Worm (Caenorhabditis elegans) whole organism, L3 larva: ENCODE data around the gene Y46G5A.36.
A peak's percentile ranks its signal among the peaks of the same experiment; 100 is the strongest.

Source experiments
- R02D3.7 ChIP-seq: fragments of 150-350 bp; optimal IDR thresholded peaks from 2 replicates; lab custom pipeline; 2014; ENCODE audit warnings: missing biosample characterization, missing genetic modification characterization
- ZK546.5 ChIP-seq: sonication (generic microtip); optimal IDR thresholded peaks from 2 replicates; lab custom pipeline; 2017; ENCODE audit warnings: missing biosample characterization, missing genetic modification characterization
- aly-2 ChIP-seq: fragments of 150-350 bp; optimal IDR thresholded peaks from 2 replicates; lab custom pipeline; 2014; ENCODE audit warnings: missing biosample characterization, missing genetic modification characterization
- ama-1 ChIP-seq: fragments of 150-350 bp; optimal IDR thresholded peaks from 2 replicates; lab custom pipeline; 2018
- ceh-16 ChIP-seq: sonication (generic microtip); optimal IDR thresholded peaks from 2 replicates; lab custom pipeline; 2017; ENCODE audit warnings: missing biosample characterization, missing genetic modification characterization
- ceh-28 ChIP-seq: fragments of 150-350 bp; optimal IDR thresholded peaks from 2 replicates; lab custom pipeline; 2014; ENCODE audit warnings: missing biosample characterization, missing genetic modification reagents, missing genetic modification characterization
- ceh-82 ChIP-seq: fragments of 150-350 bp; optimal IDR thresholded peaks from 2 replicates; lab custom pipeline; 2014; ENCODE audit warnings: missing biosample characterization, missing genetic modification characterization
- ceh-9 ChIP-seq: sonication (generic microtip); optimal IDR thresholded peaks from 2 replicates; lab custom pipeline; 2018; ENCODE audit warnings: missing biosample characterization, missing genetic modification characterization
- daf-12 ChIP-seq: fragments of 150-350 bp; optimal IDR thresholded peaks from 2 replicates; lab custom pipeline; 2014; ENCODE audit warnings: missing biosample characterization, missing genetic modification reagents, missing genetic modification characterization
- egl-27 ChIP-seq: sonication (generic microtip); optimal IDR thresholded peaks from 4 replicates; lab custom pipeline; 2017; ENCODE audit warnings: missing biosample characterization, missing genetic modification reagents, missing genetic modification characterization
- egl-5 ChIP-seq: fragments of 150-350 bp; optimal IDR thresholded peaks from 2 replicates; lab custom pipeline; 2017; ENCODE audit warnings: missing biosample characterization, missing genetic modification reagents, missing genetic modification characterization, inconsistent platforms
- elt-1 ChIP-seq: fragments of 150-350 bp; optimal IDR thresholded peaks from 2 replicates; lab custom pipeline; 2014; ENCODE audit warnings: missing biosample characterization, missing genetic modification characterization
- elt-2 ChIP-seq: sonication (generic microtip); optimal IDR thresholded peaks from 2 replicates; lab custom pipeline; 2016; ENCODE audit warnings: missing genetic modification reagents, mild to moderate bottlenecking, missing genetic modification characterization, missing compliant biosample characterization
- elt-3 ChIP-seq, 3 experiments: fragments of 150-350 bp in 1 of 3; sonication (generic microtip) in 2 of 3; optimal IDR thresholded peaks; 2 replicates in 2 of 3; 4 replicates in 1 of 3; lab custom pipeline; 2014 to 2017; ENCODE audit warnings: missing biosample characterization in 3 of 3, missing genetic modification characterization in 3 of 3
- eor-1 ChIP-seq, 2 experiments: fragments of 150-350 bp; optimal IDR thresholded peaks; 2 replicates each; lab custom pipeline; 2014 to 2018; ENCODE audit warnings: missing biosample characterization in 2 of 2, missing genetic modification characterization in 2 of 2
- fkh-10 ChIP-seq: sonication (generic microtip); optimal IDR thresholded peaks from 2 replicates; lab custom pipeline; 2017; ENCODE audit warnings: missing biosample characterization, missing genetic modification reagents, missing genetic modification characterization
- fkh-2 ChIP-seq: fragments of 150-350 bp; optimal IDR thresholded peaks from 2 replicates; lab custom pipeline; 2014; ENCODE audit warnings: missing biosample characterization, missing genetic modification reagents, missing genetic modification characterization
- fos-1 ChIP-seq: fragments of 150-350 bp; optimal IDR thresholded peaks from 2 replicates; lab custom pipeline; 2014; ENCODE audit warnings: missing biosample characterization, missing genetic modification characterization
- hmg-11 ChIP-seq: sonication (generic microtip); optimal IDR thresholded peaks from 2 replicates; lab custom pipeline; 2016; ENCODE audit warnings: missing genetic modification characterization, missing compliant biosample characterization
- jun-1 ChIP-seq: fragments of 150-350 bp; optimal IDR thresholded peaks from 2 replicates; lab custom pipeline; 2014; ENCODE audit warnings: missing biosample characterization, missing genetic modification reagents, missing genetic modification characterization
- lin-15B ChIP-seq: fragments of 150-350 bp; optimal IDR thresholded peaks from 2 replicates; lab custom pipeline; 2014; ENCODE audit warnings: missing biosample characterization, missing genetic modification characterization
- lin-39 ChIP-seq: fragments of 150-350 bp; optimal IDR thresholded peaks from 2 replicates; lab custom pipeline; 2018; ENCODE audit warnings: missing biosample characterization, missing genetic modification reagents, missing genetic modification characterization
- lsy-12 ChIP-seq: sonication (generic microtip); optimal IDR thresholded peaks from 2 replicates; lab custom pipeline; 2016; ENCODE audit warnings: mild to moderate bottlenecking, missing genetic modification characterization, missing compliant biosample characterization
- mdl-1 ChIP-seq: fragments of 150-350 bp; optimal IDR thresholded peaks from 2 replicates; lab custom pipeline; 2014; ENCODE audit warnings: missing biosample characterization, missing genetic modification characterization
- mml-1 ChIP-seq: fragments of 150-350 bp; sonication (generic microtip); optimal IDR thresholded peaks from 3 replicates; lab custom pipeline; 2014; ENCODE audit warnings: missing biosample characterization, missing genetic modification characterization
- nfya-1 ChIP-seq: sonication (generic microtip); optimal IDR thresholded peaks from 2 replicates; lab custom pipeline; 2017; ENCODE audit warnings: missing genetic modification characterization, mild to moderate bottlenecking, missing compliant biosample characterization, antibody characterized with exemption, moderate library complexity; ENCODE audit not compliant: insufficient read depth
- nhr-11 ChIP-seq: fragments of 150-350 bp; optimal IDR thresholded peaks from 2 replicates; lab custom pipeline; 2014; ENCODE audit warnings: missing biosample characterization, missing genetic modification characterization
- nhr-12 ChIP-seq: fragments of 150-350 bp; optimal IDR thresholded peaks from 2 replicates; lab custom pipeline; 2014; ENCODE audit warnings: missing biosample characterization, missing genetic modification characterization
- nhr-23 ChIP-seq: fragments of 150-350 bp; optimal IDR thresholded peaks from 2 replicates; lab custom pipeline; 2014; ENCODE audit warnings: missing biosample characterization, missing genetic modification reagents, missing genetic modification characterization
- nhr-237 ChIP-seq: fragments of 150-350 bp; optimal IDR thresholded peaks from 2 replicates; lab custom pipeline; 2014; ENCODE audit warnings: missing biosample characterization, missing genetic modification characterization
- nhr-25 ChIP-seq: sonication (generic microtip); optimal IDR thresholded peaks from 2 replicates; lab custom pipeline; 2017; ENCODE audit warnings: missing biosample characterization, missing genetic modification characterization
- nhr-28 ChIP-seq: fragments of 150-350 bp; optimal IDR thresholded peaks from 2 replicates; lab custom pipeline; 2014; ENCODE audit warnings: missing biosample characterization, missing genetic modification characterization
- nhr-43 ChIP-seq: sonication (generic microtip); optimal IDR thresholded peaks from 2 replicates; lab custom pipeline; 2016; ENCODE audit warnings: mild to moderate bottlenecking, missing genetic modification characterization, missing compliant biosample characterization; ENCODE audit not compliant: poor library complexity, severe bottlenecking
- nhr-67 ChIP-seq: fragments of 150-350 bp; optimal IDR thresholded peaks from 2 replicates; lab custom pipeline; 2014; ENCODE audit warnings: missing biosample characterization, missing genetic modification characterization
- nhr-76 ChIP-seq: fragments of 150-350 bp; sonication (generic microtip); optimal IDR thresholded peaks from 5 replicates; lab custom pipeline; 2014; ENCODE audit warnings: missing biosample characterization, missing genetic modification characterization
- nhr-77 ChIP-seq: fragments of 150-350 bp; optimal IDR thresholded peaks from 2 replicates; lab custom pipeline; 2014; ENCODE audit warnings: missing biosample characterization, missing genetic modification characterization
- pha-4 ChIP-seq: fragments of 150-350 bp; optimal IDR thresholded peaks from 2 replicates; lab custom pipeline; 2014; ENCODE audit warnings: missing biosample characterization, missing genetic modification reagents, missing genetic modification characterization
- pqm-1 ChIP-seq: fragments of 150-350 bp; optimal IDR thresholded peaks from 2 replicates; lab custom pipeline; 2017; ENCODE audit warnings: missing biosample characterization, missing genetic modification characterization, inconsistent platforms
- sea-2 ChIP-seq: fragments of 150-350 bp; sonication (generic microtip); optimal IDR thresholded peaks from 4 replicates; lab custom pipeline; 2014; ENCODE audit warnings: missing biosample characterization, missing genetic modification reagents, missing genetic modification characterization
- skn-1 ChIP-seq: fragments of 150-350 bp; optimal IDR thresholded peaks from 2 replicates; lab custom pipeline; 2014; ENCODE audit warnings: missing biosample characterization, missing genetic modification characterization
- snpc-4 ChIP-seq: fragments of 150-350 bp; optimal IDR thresholded peaks from 2 replicates; lab custom pipeline; 2014; ENCODE audit warnings: missing biosample characterization, missing genetic modification characterization
- tbx-2 ChIP-seq: sonication (generic microtip); optimal IDR thresholded peaks from 2 replicates; lab custom pipeline; 2016; ENCODE audit warnings: mild to moderate bottlenecking, missing genetic modification characterization, missing compliant biosample characterization
- unc-39 ChIP-seq: sonication (generic microtip); optimal IDR thresholded peaks from 4 replicates; lab custom pipeline; 2017; ENCODE audit warnings: missing biosample characterization, missing genetic modification characterization
- unc-62 ChIP-seq: fragments of 150-350 bp; sonication (generic microtip); optimal IDR thresholded peaks from 4 replicates; lab custom pipeline; 2014; ENCODE audit warnings: missing biosample characterization, missing genetic modification reagents, missing genetic modification characterization
- zag-1 ChIP-seq: fragments of 150-350 bp; optimal IDR thresholded peaks from 2 replicates; lab custom pipeline; 2014; ENCODE audit warnings: missing biosample characterization, missing genetic modification characterization
- ztf-11 ChIP-seq: fragments of 150-350 bp; optimal IDR thresholded peaks from 2 replicates; lab custom pipeline; 2014; ENCODE audit warnings: missing biosample characterization, missing genetic modification characterization
- ztf-4 ChIP-seq: fragments of 150-350 bp; optimal IDR thresholded peaks from 2 replicates; lab custom pipeline; 2014; ENCODE audit warnings: missing biosample characterization, missing genetic modification characterization

Y46G5A.36 gene

DNA sequence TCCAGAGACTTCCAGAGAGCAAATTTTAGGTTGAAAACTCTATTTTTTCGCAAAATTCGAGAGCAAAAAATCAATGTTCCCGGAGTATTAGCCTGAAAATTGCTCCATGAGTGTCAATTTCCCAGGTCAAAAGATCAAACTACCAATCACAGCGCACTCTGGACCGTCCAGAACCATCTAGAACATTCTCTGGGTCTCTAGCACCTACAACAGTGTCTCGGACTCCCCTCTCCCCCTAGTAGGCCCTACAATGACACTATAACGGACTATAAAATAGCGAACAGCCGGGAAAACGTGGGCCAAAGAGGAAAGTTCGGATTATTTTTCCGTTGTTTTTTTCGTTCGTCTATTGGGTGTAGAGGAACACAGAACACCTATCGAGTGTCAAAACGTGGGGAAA lies 24.1 kb upstream of the Y46G5A.36 start:
- no peak for TF ChIP-seq unc-39
- TF ChIP-seq nhr-25 (tag; lab: Kevin White, UChicago) = no peak
- TF ChIP-seq fkh-10 = no peak
- no peak for TF ChIP-seq lin-15B (tag; lab: Kevin White, UChicago)
- no peak for TF ChIP-seq elt-1
- TF ChIP-seq ceh-28 = no peak
- no peak for TF ChIP-seq elt-2
- no peak for TF ChIP-seq nhr-43
- TF ChIP-seq aly-2 (tag; lab: Kevin White, UChicago) = no peak
- TF ChIP-seq mdl-1 = no peak
- no peak for TF ChIP-seq ama-1 (lab: Kevin White, UChicago)
- no peak for TF ChIP-seq R02D3.7
- TF ChIP-seq ztf-4 (tag; lab: Kevin White, UChicago) = no peak
- no peak for TF ChIP-seq ceh-16 (tag; lab: Kevin White, UChicago)
- no peak for TF ChIP-seq tbx-2
- no peak for TF ChIP-seq sea-2 (GFP tag; lab: Kevin White, UChicago)
- TF ChIP-seq egl-5 (tag; lab: Kevin White, UChicago) = no peak
- TF ChIP-seq, all 47 proteins: peak for 0

DNA sequence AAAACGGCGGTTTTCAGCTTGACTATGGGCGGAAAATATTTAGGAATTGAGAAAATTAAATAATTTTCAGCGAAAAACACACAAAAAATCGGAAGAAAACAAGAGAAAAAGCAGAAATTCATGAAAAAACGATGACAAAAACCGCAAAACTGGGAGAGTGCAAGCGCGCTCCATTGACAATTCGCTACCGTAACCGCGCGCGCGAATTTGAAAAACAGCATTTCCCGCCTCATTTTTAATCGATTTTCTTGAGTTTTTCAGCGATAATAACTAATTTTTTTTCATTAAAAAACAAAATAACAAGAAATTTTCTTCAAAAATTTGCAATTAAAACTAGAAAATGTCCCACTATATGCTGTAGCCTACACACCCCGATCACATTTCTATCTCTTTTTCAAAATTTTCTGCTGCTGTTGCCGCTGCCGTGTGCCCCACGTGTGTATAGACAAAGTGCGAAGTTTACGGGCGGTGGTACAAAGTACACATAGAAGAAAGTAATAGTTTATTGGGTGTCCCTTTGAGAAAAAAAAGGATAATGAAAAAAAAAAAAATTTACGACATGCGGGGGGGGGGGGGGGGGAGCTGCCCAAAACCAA lies 23.5 kb upstream of the Y46G5A.36 start:
- TF ChIP-seq egl-27 (tag; lab: Kevin White, UChicago) (no peak), egl-5 (tag; lab: Kevin White, UChicago) (no peak), mml-1 (tag; lab: Kevin White, UChicago) (no peak), R02D3.7 (no peak), eor-1 (tag; optimal IDR thresholded peaks at IDR 0.05; lab: Kevin White, UChicago) (no peak), sea-2 (GFP tag; lab: Kevin White, UChicago) (no peak), lsy-12 (no peak), ceh-82 (tag; lab: Kevin White, UChicago) (no peak), ceh-28 (no peak), pqm-1 (tag; lab: Kevin White, UChicago) (no peak), ztf-11 (tag; lab: Kevin White, UChicago) (no peak), ZK546.5 (tag; lab: Kevin White, UChicago) (no peak), hmg-11 (tag; lab: Kevin White, UChicago) (no peak), nhr-23 (tag; lab: Kevin White, UChicago) (peak; percentile 18), lin-39 (tag; lab: Kevin White, UChicago) (no peak), jun-1 (no peak), elt-3 (tag; optimal IDR thresholded peaks at IDR 0.05; lab: Kevin White, UChicago) (no peak), elt-1 (no peak), skn-1 (tag; lab: Kevin White, UChicago) (no peak), ceh-16 (tag; lab: Kevin White, UChicago) (no peak), nhr-67 (no peak), ztf-4 (tag; lab: Kevin White, UChicago) (no peak), unc-62 (GFP tag; lab: Kevin White, UChicago) (no peak), nhr-28 (no peak), nhr-43 (peak; percentile 7), nhr-25 (tag; lab: Kevin White, UChicago) (no peak), nfya-1 (tag; lab: Kevin White, UChicago) (peak; percentile 32), ama-1 (lab: Kevin White, UChicago) (no peak), unc-39 (no peak), ceh-9 (tag; lab: Kevin White, UChicago) (no peak), nhr-12 (tag; lab: Kevin White, UChicago) (no peak), mdl-1 (no peak), fos-1 (tag; lab: Kevin White, UChicago) (no peak), snpc-4 (tag; lab: Kevin White, UChicago) (no peak), tbx-2 (no peak), nhr-76 (tag; lab: Kevin White, UChicago) (no peak), nhr-237 (tag; lab: Kevin White, UChicago) (no peak), fkh-10 (no peak), zag-1 (tag; lab: Kevin White, UChicago) (no peak), nhr-77 (tag; lab: Kevin White, UChicago) (no peak), pha-4 (peak; percentile 18), nhr-11 (peak; percentile 43), lin-15B (tag; lab: Kevin White, UChicago) (peak; percentile 0), fkh-2 (tag; lab: Kevin White, UChicago) (no peak), aly-2 (tag; lab: Kevin White, UChicago) (no peak), daf-12 (no peak), elt-2 (peak; percentile 15)
